Fruit fly (Drosophila melanogaster) whole organism, prepupa: ENCODE results near the gene Cp7Fc.
A peak's percentile ranks its signal among the peaks of the same experiment; 100 is the strongest.

Source experiments
- Blimp-1 ChIP-seq: fragments of 200-800 bp; sonication (Bioruptor generic); optimal IDR thresholded peaks from 3 replicates; lab custom pipeline; 2017; ENCODE audit warnings: missing biosample characterization, missing genetic modification characterization, mild to moderate bottlenecking, moderate library complexity, missing genetic modification reagents
- CG10669 ChIP-seq: fragments of 200-800 bp; sonication (Bioruptor generic); optimal IDR thresholded peaks from 3 replicates; lab custom pipeline; 2018; ENCODE audit warnings: missing biosample characterization, mild to moderate bottlenecking, missing genetic modification characterization, moderate library complexity
- CG11294 ChIP-seq: fragments of 200-800 bp; sonication (Bioruptor generic); IDR thresholded peaks from 2 replicates; pipeline ENCODE4 v1.3.6; 2022; ENCODE audit warnings: missing biosample characterization, missing genetic modification characterization
- CG11762 ChIP-seq: fragments of 200-800 bp; sonication (Bioruptor generic); optimal IDR thresholded peaks from 3 replicates; lab custom pipeline; 2016; ENCODE audit warnings: missing biosample characterization, missing genetic modification characterization; ENCODE audit not compliant: insufficient read depth
- CG15336 ChIP-seq: fragments of 200-800 bp; sonication (Bioruptor generic); IDR thresholded peaks from 2 replicates; pipeline ENCODE4 v1.3.6; 2022; ENCODE audit warnings: missing biosample characterization, missing genetic modification characterization
- CG1621 ChIP-seq: fragments of 200-800 bp; sonication (Bioruptor generic); optimal IDR thresholded peaks from 3 replicates; lab custom pipeline; 2018; ENCODE audit warnings: missing biosample characterization, mild to moderate bottlenecking, missing genetic modification characterization
- CG16779 ChIP-seq: fragments of 200-800 bp; sonication (Bioruptor generic); optimal IDR thresholded peaks from 3 replicates; lab custom pipeline; 2017; ENCODE audit warnings: missing biosample characterization, mild to moderate bottlenecking, missing genetic modification characterization
- CG3032 ChIP-seq: fragments of 200-800 bp; optimal IDR thresholded peaks from 2 replicates; lab custom pipeline; 2019; ENCODE audit warnings: missing biosample characterization, mild to moderate bottlenecking, missing genetic modification characterization, moderate library complexity
- CG32006 ChIP-seq: fragments of 200-800 bp; sonication (Bioruptor generic); optimal IDR thresholded peaks from 3 replicates; lab custom pipeline; 2017; ENCODE audit warnings: missing biosample characterization, mild to moderate bottlenecking, missing genetic modification characterization
- CG4318 ChIP-seq: fragments of 200-800 bp; sonication (Bioruptor generic); optimal IDR thresholded peaks from 3 replicates; lab custom pipeline; 2017; ENCODE audit warnings: missing biosample characterization, mild to moderate bottlenecking, missing genetic modification characterization
- CG6163 ChIP-seq: fragments of 200-800 bp; sonication (Bioruptor generic); IDR thresholded peaks from 3 replicates; pipeline ENCODE4 v1.3.6; 2022; ENCODE audit warnings: missing biosample characterization, missing genetic modification characterization
- CG6276 ChIP-seq: fragments of 200-800 bp; sonication (Bioruptor generic); optimal IDR thresholded peaks from 2 replicates; lab custom pipeline; 2017; ENCODE audit warnings: missing biosample characterization, mild to moderate bottlenecking, missing genetic modification characterization
- CG6792 ChIP-seq: fragments of 200-800 bp; sonication (Bioruptor generic); optimal IDR thresholded peaks from 3 replicates; lab custom pipeline; 2016; ENCODE audit warnings: missing biosample characterization, missing genetic modification characterization
- CG6808 ChIP-seq: fragments of 200-800 bp; sonication (Bioruptor generic); optimal IDR thresholded peaks from 3 replicates; lab custom pipeline; 2017; ENCODE audit warnings: missing biosample characterization, missing genetic modification characterization, mild to moderate bottlenecking, moderate library complexity, missing genetic modification reagents
- CG6854 ChIP-seq: fragments of 200-800 bp; sonication (Bioruptor generic); optimal IDR thresholded peaks from 2 replicates; lab custom pipeline; 2017; ENCODE audit warnings: missing biosample characterization, mild to moderate bottlenecking, missing genetic modification characterization
- CG8119 ChIP-seq: fragments of 200-800 bp; sonication (Bioruptor generic); IDR thresholded peaks from 3 replicates; pipeline ENCODE4 v1.3.6; 2022; ENCODE audit warnings: missing biosample characterization, missing genetic modification characterization
- CG8319 ChIP-seq: fragments of 200-800 bp; sonication (Bioruptor generic); optimal IDR thresholded peaks from 3 replicates; lab custom pipeline; 2016; ENCODE audit warnings: missing biosample characterization, missing genetic modification characterization
- CG9139 ChIP-seq: fragments of 200-800 bp; sonication (Bioruptor generic); optimal IDR thresholded peaks from 3 replicates; lab custom pipeline; 2017; ENCODE audit warnings: missing biosample characterization, mild to moderate bottlenecking, missing genetic modification characterization
- Eip75B ChIP-seq: fragments of 200-800 bp; sonication (Bioruptor generic); optimal IDR thresholded peaks from 3 replicates; lab custom pipeline; 2016; ENCODE audit warnings: missing biosample characterization, missing genetic modification characterization
- Eip78C ChIP-seq: fragments of 200-800 bp; sonication (Bioruptor generic); peaks from one replicate; lab custom pipeline; 2016; ENCODE audit warnings: missing biosample characterization, missing genetic modification characterization
- Eip93F ChIP-seq: fragments of 200-800 bp; sonication (Bioruptor generic); optimal IDR thresholded peaks from 2 replicates; lab custom pipeline; 2016; ENCODE audit warnings: missing biosample characterization, mild to moderate bottlenecking, missing genetic modification characterization
- Ets21C ChIP-seq: fragments of 200-800 bp; sonication (Bioruptor generic); optimal IDR thresholded peaks from 3 replicates; lab custom pipeline; 2016; ENCODE audit warnings: missing biosample characterization, missing genetic modification characterization
- Ets96B ChIP-seq: fragments of 200-800 bp; optimal IDR thresholded peaks from 2 replicates; lab custom pipeline; 2019; ENCODE audit warnings: missing biosample characterization, mild to moderate bottlenecking, missing genetic modification characterization, moderate library complexity
- Gug ChIP-seq: fragments of 200-800 bp; sonication (Bioruptor generic); IDR thresholded peaks from 2 replicates; pipeline ENCODE4 v1.3.6; 2022; ENCODE audit warnings: missing biosample characterization, missing genetic modification characterization
- Hr4 ChIP-seq: fragments of 200-800 bp; sonication (Bioruptor generic); optimal IDR thresholded peaks from 3 replicates; lab custom pipeline; 2016; ENCODE audit warnings: missing biosample characterization, missing genetic modification characterization
- Lpt ChIP-seq: fragments of 200-800 bp; sonication (Bioruptor generic); optimal IDR thresholded peaks from 3 replicates; lab custom pipeline; 2016; ENCODE audit warnings: missing biosample characterization, missing genetic modification characterization
- OdsH ChIP-seq: fragments of 200-800 bp; sonication (Bioruptor generic); optimal IDR thresholded peaks from 3 replicates; lab custom pipeline; 2016; ENCODE audit warnings: missing biosample characterization, missing genetic modification characterization
- Sox102F ChIP-seq: fragments of 200-800 bp; sonication (Bioruptor generic); optimal IDR thresholded peaks from 2 replicates; lab custom pipeline; 2016; ENCODE audit warnings: missing biosample characterization, mild to moderate bottlenecking, missing genetic modification characterization
- Sox15 ChIP-seq: fragments of 200-800 bp; sonication (Bioruptor generic); optimal IDR thresholded peaks from 3 replicates; lab custom pipeline; 2016; ENCODE audit warnings: missing biosample characterization, missing genetic modification characterization
- acj6 ChIP-seq: fragments of 200-800 bp; sonication (Bioruptor generic); optimal IDR thresholded peaks from 3 replicates; lab custom pipeline; 2016; ENCODE audit warnings: missing biosample characterization, missing genetic modification characterization
- cyc ChIP-seq: fragments of 200-800 bp; sonication (Bioruptor generic); optimal IDR thresholded peaks from 3 replicates; lab custom pipeline; 2016; ENCODE audit warnings: missing biosample characterization, missing genetic modification characterization
- dsx ChIP-seq: fragments of 200-800 bp; optimal IDR thresholded peaks from 3 replicates; lab custom pipeline; 2019; ENCODE audit warnings: missing biosample characterization, mild to moderate bottlenecking, missing genetic modification characterization, moderate library complexity; ENCODE audit not compliant: poor library complexity, severe bottlenecking
- eg ChIP-seq: fragments of 200-800 bp; sonication (Bioruptor generic); IDR thresholded peaks from 3 replicates; pipeline ENCODE4 v1.3.6; 2022; ENCODE audit warnings: missing biosample characterization, missing genetic modification characterization
- esn ChIP-seq: fragments of 200-800 bp; sonication (Bioruptor generic); optimal IDR thresholded peaks from 2 replicates; lab custom pipeline; 2016; ENCODE audit warnings: missing biosample characterization, mild to moderate bottlenecking, missing genetic modification characterization, moderate library complexity
- fkh ChIP-seq: fragments of 200-800 bp; sonication (Bioruptor generic); optimal IDR thresholded peaks from 3 replicates; lab custom pipeline; 2017; ENCODE audit warnings: missing biosample characterization, mild to moderate bottlenecking, missing genetic modification characterization, moderate library complexity
- net ChIP-seq: fragments of 200-800 bp; sonication (Bioruptor generic); optimal IDR thresholded peaks from 3 replicates; lab custom pipeline; 2016; ENCODE audit warnings: missing biosample characterization, missing genetic modification characterization
- pdm3 ChIP-seq: fragments of 200-800 bp; sonication (Bioruptor generic); optimal IDR thresholded peaks from 3 replicates; lab custom pipeline; 2016; ENCODE audit warnings: missing biosample characterization, missing genetic modification characterization
- salr ChIP-seq, 2 experiments: fragments of 200-800 bp; sonication (Bioruptor generic); optimal IDR thresholded peaks; 3 replicates each; lab custom pipeline; 2016 to 2018; ENCODE audit warnings: missing biosample characterization in 2 of 2, missing genetic modification characterization in 2 of 2, mild to moderate bottlenecking in 1 of 2
- spab ChIP-seq: fragments of 200-800 bp; sonication (Bioruptor generic); optimal IDR thresholded peaks from 2 replicates; lab custom pipeline; 2017; ENCODE audit warnings: missing biosample characterization, mild to moderate bottlenecking, missing genetic modification characterization, missing genetic modification reagents
- ss ChIP-seq, 2 experiments: fragments of 200-800 bp; sonication (Bioruptor generic); optimal IDR thresholded peaks; 2 replicates in 1 of 2; 3 replicates in 1 of 2; lab custom pipeline; 2017 to 2018; ENCODE audit warnings: mild to moderate bottlenecking in 2 of 2, missing biosample characterization in 2 of 2, missing genetic modification characterization in 2 of 2, moderate library complexity in 1 of 2
- svp ChIP-seq: fragments of 200-800 bp; sonication (Bioruptor generic); peaks from one replicate; lab custom pipeline; 2016; ENCODE audit warnings: missing biosample characterization, missing genetic modification characterization

The Cp7Fc gene

dm6 chrX:8437285-8438110, 39.4 kb upstream of the Cp7Fc start, which contains the start of gene Miga:
Gene Miga (minus strand): TSS chrX:8437820.
- TF ChIP-seq fkh (GFP tag; lab: Kevin White, UChicago) = peak; percentile 33
- peak; percentile 63 for TF ChIP-seq Lpt (GFP tag; lab: Kevin White, UChicago)
- TF ChIP-seq pdm3 (GFP tag; lab: Kevin White, UChicago) = no peak
- peak; percentile 90 for TF ChIP-seq Blimp-1 (GFP tag; lab: Kevin White, UChicago)
- TF ChIP-seq CG4318 = no peak
- TF ChIP-seq CG6163 (GFP tag; lab: Robert Waterston, UW) = 0 out of 3 replicates have a peak, but pooled peaks have one; percentile 26
- peak; percentile 75 for TF ChIP-seq svp (GFP tag; lab: Kevin White, UChicago)
- no peak; the same call in 2 of the 3 replicates for TF ChIP-seq CG8119 (GFP tag; lab: Robert Waterston, UW)
- TF ChIP-seq spab (GFP tag; lab: Kevin White, UChicago) = peak; percentile 9
- peak; percentile 33; the same call in 1 of the 2 replicates for TF ChIP-seq CG15336
- peak; percentile 35 for TF ChIP-seq CG9139 (GFP tag; lab: Kevin White, UChicago)
- peak; percentile 84 for TF ChIP-seq Eip78C (GFP tag; lab: Kevin White, UChicago)
- TF ChIP-seq CG6808 (GFP tag; lab: Kevin White, UChicago) = peak; percentile 18
- no peak for TF ChIP-seq salr (GFP tag; optimal IDR thresholded peaks at IDR 0.05; lab: Kevin White, UChicago)
- TF ChIP-seq ss (GFP tag; optimal IDR thresholded peaks at IDR 0.05; lab: Kevin White, UChicago) = peak; percentile 67 to 77
- peak; percentile 54 for TF ChIP-seq CG6854 (GFP tag; lab: Kevin White, UChicago)
- peak; percentile 44 for TF ChIP-seq CG1621 (tag; lab: Kevin White, UChicago)
- peak; percentile 47 for TF ChIP-seq CG6276 (GFP tag; lab: Kevin White, UChicago)
- peak; percentile 12 for TF ChIP-seq Ets96B (tag; lab: Kevin White, UChicago)
- TF ChIP-seq net (GFP tag; lab: Kevin White, UChicago) = no peak
- TF ChIP-seq CG11762 (GFP tag; lab: Kevin White, UChicago) = peak; percentile 11
- TF ChIP-seq esn (GFP tag; lab: Kevin White, UChicago) = no peak
- TF ChIP-seq acj6 (GFP tag; lab: Kevin White, UChicago) = no peak
- TF ChIP-seq CG16779 (tag; lab: Kevin White, UChicago) = peak; percentile 27
- no peak for TF ChIP-seq OdsH (GFP tag; lab: Kevin White, UChicago)
- TF ChIP-seq dsx (GFP tag; lab: Kevin White, UChicago) = peak; percentile 56
- TF ChIP-seq CG3032 (tag; lab: Kevin White, UChicago) = peak; percentile 8
- no peak for TF ChIP-seq CG11294 (GFP tag; lab: Robert Waterston, UW)
- no peak for TF ChIP-seq cyc (GFP tag; lab: Kevin White, UChicago)
- TF ChIP-seq CG32006 (GFP tag; lab: Kevin White, UChicago) = peak; percentile 22
- peak; percentile 8 for TF ChIP-seq Sox102F (GFP tag; lab: Kevin White, UChicago)
- TF ChIP-seq eg = peak; percentile 21; the same call in 1 of the 3 replicates
- no peak for TF ChIP-seq Eip93F
- no peak for TF ChIP-seq Ets21C (GFP tag; lab: Kevin White, UChicago)

dm6 chrX:8442161-8442560, 34.8 kb upstream of the Cp7Fc start, which contains the start of gene CG12123:
Gene CG12123 (minus strand): TSS chrX:8442348.
- no peak for TF ChIP-seq CG6792 (GFP tag; lab: Kevin White, UChicago)

DNA sequence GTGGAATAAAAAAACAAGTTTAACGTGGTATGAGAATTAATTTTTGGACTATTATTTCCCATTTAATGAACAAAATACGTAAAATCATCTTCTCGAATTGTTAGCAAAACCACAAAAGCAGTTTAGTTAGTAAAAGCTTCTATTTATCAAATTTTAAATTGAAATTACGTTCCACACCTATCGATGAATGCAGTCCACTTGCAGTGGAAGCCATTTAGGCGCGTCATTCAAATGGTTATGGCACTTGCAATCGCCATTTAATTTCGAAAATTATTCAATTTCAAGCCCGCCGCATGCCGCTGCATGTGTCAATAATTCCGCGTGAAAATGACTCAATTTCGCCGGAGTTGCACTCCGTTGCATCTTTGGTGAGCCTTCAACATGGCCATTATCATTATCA, 34.0 kb upstream of the Cp7Fc start:
- no peak for TF ChIP-seq CG4318
- TF ChIP-seq Hr4 = no peak
- TF ChIP-seq salr (GFP tag; optimal IDR thresholded peaks at IDR 0.05; lab: Kevin White, UChicago) = no peak
- no peak for TF ChIP-seq CG8319 (GFP tag; lab: Kevin White, UChicago)
- TF ChIP-seq fkh (GFP tag; lab: Kevin White, UChicago) = no peak
- no peak for TF ChIP-seq net (GFP tag; lab: Kevin White, UChicago)
- TF ChIP-seq CG10669 (GFP tag; lab: Kevin White, UChicago) = no peak
- TF ChIP-seq Gug (GFP tag; lab: Robert Waterston, UW) = no peak
- TF ChIP-seq Eip75B (GFP tag; lab: Kevin White, UChicago) = no peak
- no peak for TF ChIP-seq Sox15 (GFP tag; lab: Kevin White, UChicago)
- TF ChIP-seq, all 60 proteins: peak for 0
